Fruit fly (Drosophila melanogaster): ENCODE results near the gene CG8360.

The CG8360 gene

DNA sequence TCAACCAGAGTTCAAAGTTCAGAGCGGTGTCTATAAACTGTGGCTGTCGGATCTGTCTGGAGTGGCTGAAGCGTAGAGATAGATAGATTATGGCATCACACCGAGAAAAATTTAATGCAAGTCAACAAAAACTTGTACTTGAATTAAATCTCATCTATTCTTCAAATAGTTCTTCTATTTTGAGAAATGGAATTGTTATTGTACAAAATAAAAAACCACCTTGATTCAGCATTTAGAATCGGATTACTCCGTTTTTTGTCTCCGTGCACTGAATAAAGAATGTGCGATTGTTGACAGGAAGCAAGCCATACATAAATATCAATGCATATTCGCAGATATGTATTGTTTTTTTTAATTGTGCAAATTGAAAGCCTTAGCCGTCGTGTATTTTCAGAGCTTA is 16.9 kb downstream of the CG8360 start (continued):
- TF ChIP-seq CG9705 (GFP tag; optimal IDR thresholded peaks at IDR 0.05): no peak
- peak; percentile 66 for TF ChIP-seq Hnf4 (GFP tag; optimal IDR thresholded peaks at IDR 0.05)
- TF ChIP-seq CG32264 (GFP tag; optimal IDR thresholded peaks at IDR 0.05): peak; percentile 48
- TF ChIP-seq tai (GFP tag; optimal IDR thresholded peaks at IDR 0.05): no peak
- peak; percentile 76 for TF ChIP-seq fru (GFP tag; optimal IDR thresholded peaks at IDR 0.05)
- peak; percentile 84 for TF ChIP-seq h (GFP tag; optimal IDR thresholded peaks at IDR 0.05)
- TF ChIP-seq Hr83 (GFP tag; optimal IDR thresholded peaks at IDR 0.05; ENCODE audit: poor library complexity, severe bottlenecking): no peak
- peak; percentile 46 for TF ChIP-seq sage (GFP tag; optimal IDR thresholded peaks at IDR 0.05)

DNA sequence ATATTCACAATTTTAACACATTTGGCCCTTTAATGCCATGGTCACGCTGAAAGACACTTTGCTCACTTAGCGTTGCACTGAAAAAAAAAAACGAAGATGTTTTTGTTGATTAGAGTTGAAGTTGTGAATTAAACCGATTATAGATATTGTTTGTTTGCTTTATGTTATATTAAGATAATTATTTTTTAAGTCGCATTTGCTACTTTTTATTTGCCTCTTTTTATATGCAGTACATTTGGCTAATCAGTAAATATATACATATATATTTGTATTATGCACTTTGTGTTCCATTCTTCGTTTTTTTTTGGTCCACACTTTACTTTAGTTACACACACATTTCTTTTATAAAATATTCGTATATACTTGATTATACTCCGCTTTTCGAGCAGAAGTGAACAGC is 17.5 kb downstream of the CG8360 start:
- TF ChIP-seq dl (GFP tag; optimal IDR thresholded peaks at IDR 0.05; ENCODE audit: insufficient read depth in 1 of 2, partially characterized antibody in 2 of 2) (no peak), OdsH (GFP tag; optimal IDR thresholded peaks at IDR 0.05) (peak; percentile 5)

DNA sequence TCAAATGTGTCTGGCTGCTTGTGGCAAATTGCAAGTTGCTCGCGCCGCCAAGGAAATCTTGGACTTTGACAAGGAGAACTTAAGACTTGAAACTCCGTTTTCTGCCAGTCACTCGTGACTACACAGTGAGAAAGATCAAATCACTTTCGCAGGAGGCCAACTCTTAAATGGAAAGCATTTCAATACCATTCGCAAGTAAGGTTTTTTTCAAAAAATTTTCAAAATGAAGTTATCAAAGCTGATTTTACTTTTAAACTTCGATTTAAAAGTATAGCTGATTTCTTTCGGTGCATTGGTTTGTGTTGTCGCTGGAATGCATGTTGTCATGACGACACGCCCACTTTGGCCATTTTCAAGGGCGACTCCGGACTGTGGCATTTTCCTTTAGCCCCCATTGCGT is 19.6 kb downstream of the CG8360 start:
- TF ChIP-seq N (GFP tag; optimal IDR thresholded peaks at IDR 0.05) (no peak), usp (GFP tag; optimal IDR thresholded peaks at IDR 0.05) (no peak), sv (GFP tag; optimal IDR thresholded peaks at IDR 0.05) (no peak), br (GFP tag; optimal IDR thresholded peaks at IDR 0.05) (peak; percentile 41), h (GFP tag; optimal IDR thresholded peaks at IDR 0.05) (peak; percentile 37), rgr (GFP tag; optimal IDR thresholded peaks at IDR 0.05) (peak; percentile 42), foxo (GFP tag; optimal IDR thresholded peaks at IDR 0.05) (peak in 1 of 2 experiments; percentile 34), Dfd (GFP tag; optimal IDR thresholded peaks at IDR 0.05) (no peak), dsf (GFP tag; optimal IDR thresholded peaks at IDR 0.05; ENCODE audit: borderline replicate concordance) (no peak), brk (GFP tag; optimal IDR thresholded peaks at IDR 0.05) (no peak), Hnf4 (GFP tag; optimal IDR thresholded peaks at IDR 0.05) (peak; percentile 37), Dif (GFP tag; optimal IDR thresholded peaks at IDR 0.05; ENCODE audit: partially characterized antibody) (no peak), Sp1 (GFP tag; optimal IDR thresholded peaks at IDR 0.05) (no peak), fru (GFP tag; optimal IDR thresholded peaks at IDR 0.05) (peak; percentile 43), tai (GFP tag; optimal IDR thresholded peaks at IDR 0.05) (no peak), Hr78 (GFP tag; optimal IDR thresholded peaks at IDR 0.05) (no peak), CrebA (GFP tag; optimal IDR thresholded peaks at IDR 0.05; ENCODE audit: borderline replicate concordance) (no peak), HLH106 (tag; optimal IDR thresholded peaks at IDR 0.05) (peak; percentile 14), Jra (GFP tag; optimal IDR thresholded peaks at IDR 0.05) (no peak), Hr83 (GFP tag; optimal IDR thresholded peaks at IDR 0.05; ENCODE audit: poor library complexity, severe bottlenecking) (no peak), GATAd (GFP tag; optimal IDR thresholded peaks at IDR 0.05) (no peak), OdsH (GFP tag; optimal IDR thresholded peaks at IDR 0.05) (no peak), psq (GFP tag; optimal IDR thresholded peaks at IDR 0.05) (peak; percentile 3), sage (GFP tag; optimal IDR thresholded peaks at IDR 0.05) (no peak), Mio (GFP tag; optimal IDR thresholded peaks at IDR 0.05) (no peak), ey (GFP tag; optimal IDR thresholded peaks at IDR 0.05) (peak; percentile 42), dmrt93B (GFP tag; optimal IDR thresholded peaks at IDR 0.05) (no peak), Myc (optimal IDR thresholded peaks at IDR 0.05) (no peak), lola (GFP tag; optimal IDR thresholded peaks at IDR 0.05) (no peak), dl (GFP tag; optimal IDR thresholded peaks at IDR 0.05; ENCODE audit: insufficient read depth in 1 of 2, partially characterized antibody in 2 of 2) (no peak), CG9705 (GFP tag; optimal IDR thresholded peaks at IDR 0.05) (no peak), jim (GFP tag; optimal IDR thresholded peaks at IDR 0.05) (no peak), Vsx2 (GFP tag; optimal IDR thresholded peaks at IDR 0.05; ENCODE audit: partially characterized antibody) (no peak), pan (optimal IDR thresholded peaks at IDR 0.05) (no peak), Rel (GFP tag; optimal IDR thresholded peaks at IDR 0.05) (no peak), Rel (tag; optimal IDR thresholded peaks at IDR 0.05) (no peak), CG32264 (GFP tag; optimal IDR thresholded peaks at IDR 0.05) (no peak), Abd-B (GFP tag; optimal IDR thresholded peaks at IDR 0.05) (no peak)

Data from whole organism, wandering third instar larva.